Worm (Caenorhabditis elegans) whole organism, young adult: ENCODE measurements around the gene clec-252.
A peak's percentile ranks its signal among the peaks of the same experiment; 100 is the strongest.

Experiments
- C06A6.2 ChIP-seq: fragments of 200-800 bp; sonication (Bioruptor generic); conservative IDR thresholded peaks from 2 replicates; pipeline ENCODE4 v1.3.6; 2022; ENCODE audit warnings: missing genetic modification characterization, missing compliant biosample characterization
- F39B2.1 ChIP-seq: fragments of 200-800 bp; sonication (Bioruptor generic); IDR thresholded peaks from 2 replicates; pipeline ENCODE4 v1.3.6; 2022; ENCODE audit warnings: missing genetic modification reagents, missing genetic modification characterization, missing compliant biosample characterization
- F57A8.1 ChIP-seq: fragments of 200-800 bp; sonication (Bioruptor generic); optimal IDR thresholded peaks from 2 replicates; lab custom pipeline; 2018; ENCODE audit warnings: mild to moderate bottlenecking, missing genetic modification characterization, moderate library complexity, missing compliant biosample characterization
- F57C9.4 ChIP-seq: sonication (generic microtip); optimal IDR thresholded peaks from 2 replicates; lab custom pipeline; 2017; ENCODE audit warnings: mild to moderate bottlenecking, missing genetic modification characterization, missing compliant biosample characterization
- K11D2.4 ChIP-seq: fragments of 200-800 bp; sonication (Bioruptor generic); IDR thresholded peaks from 2 replicates; pipeline ENCODE4 v1.3.6; 2022; ENCODE audit warnings: missing genetic modification reagents, missing genetic modification characterization, missing compliant biosample characterization
- T07F8.4 ChIP-seq: sonication (generic microtip); optimal IDR thresholded peaks from 2 replicates; lab custom pipeline; 2016; ENCODE audit warnings: mild to moderate bottlenecking, missing genetic modification characterization, moderate library complexity, missing compliant biosample characterization
- Y53F4B.3 ChIP-seq: fragments of 200-800 bp; sonication (Bioruptor generic); IDR thresholded peaks from 2 replicates; pipeline ENCODE4 v1.3.6; 2022; ENCODE audit warnings: missing genetic modification reagents, missing genetic modification characterization, missing compliant biosample characterization
- Y56A3A.18 ChIP-seq: fragments of 200-800 bp; sonication (Bioruptor generic); IDR thresholded peaks from 2 replicates; pipeline ENCODE4 v1.3.6; 2022; ENCODE audit warnings: missing genetic modification reagents, missing genetic modification characterization, missing compliant biosample characterization
- Y95B8A.8 ChIP-seq: fragments of 200-800 bp; sonication (Bioruptor generic); IDR thresholded peaks from 2 replicates; pipeline ENCODE4 v1.3.6; 2022; ENCODE audit warnings: missing genetic modification reagents, missing genetic modification characterization, missing compliant biosample characterization
- akir-1 ChIP-seq: fragments of 200-800 bp; sonication (Bioruptor generic); optimal IDR thresholded peaks from 2 replicates; lab custom pipeline; 2018; ENCODE audit warnings: mild to moderate bottlenecking, missing genetic modification characterization, moderate library complexity, missing compliant biosample characterization
- ama-1 ChIP-seq, 3 experiments: fragments of 150-350 bp in 1 of 3; sonication (generic microtip) in 2 of 3; optimal IDR thresholded peaks; 2 replicates each; lab custom pipeline; 2014 to 2018; ENCODE audit warnings: missing biosample characterization in 2 of 3, missing genetic modification characterization in 2 of 3, missing genetic modification reagents in 2 of 3
- aptf-3 ChIP-seq: fragments of 200-800 bp; sonication (Bioruptor generic); IDR thresholded peaks from 2 replicates; pipeline ENCODE4 v1.3.6; 2022; ENCODE audit warnings: missing genetic modification characterization, missing compliant biosample characterization
- bed-1 ChIP-seq: fragments of 200-800 bp; sonication (Bioruptor generic); IDR thresholded peaks from 2 replicates; pipeline ENCODE4 v1.3.6; 2022; ENCODE audit warnings: missing genetic modification reagents, missing genetic modification characterization, missing compliant biosample characterization
- cebp-1 ChIP-seq, 2 experiments: fragments of 200-800 bp in 1 of 2; sonication (Bioruptor generic) in 1 of 2; sonication (generic microtip) in 1 of 2; IDR thresholded peaks in 1 of 2; optimal IDR thresholded peaks in 1 of 2; 2 replicates each; pipeline versions ENCODE4 v1.3.6 to Lab custom; 2017 to 2022; ENCODE audit warnings: missing compliant biosample characterization in 2 of 2, missing genetic modification characterization in 2 of 2, mild to moderate bottlenecking in 1 of 2, missing genetic modification reagents in 1 of 2, moderate library complexity in 1 of 2
- cebp-2 ChIP-seq: fragments of 200-800 bp; sonication (Bioruptor generic); IDR thresholded peaks from 2 replicates; pipeline ENCODE4 v1.3.6; 2022; ENCODE audit warnings: missing genetic modification characterization, missing compliant biosample characterization
- ceh-58 ChIP-seq: fragments of 200-800 bp; sonication (Bioruptor generic); IDR thresholded peaks from 2 replicates; pipeline ENCODE4 v1.3.6; 2022; ENCODE audit warnings: missing genetic modification characterization, missing compliant biosample characterization
- ceh-79 ChIP-seq: sonication (generic microtip); optimal IDR thresholded peaks from 2 replicates; lab custom pipeline; 2017; ENCODE audit warnings: mild to moderate bottlenecking, missing genetic modification characterization, missing compliant biosample characterization
- ceh-91 ChIP-seq: fragments of 200-800 bp; sonication (Bioruptor generic); IDR thresholded peaks from 2 replicates; pipeline ENCODE4 v1.3.6; 2022; ENCODE audit warnings: missing genetic modification reagents, missing genetic modification characterization, missing compliant biosample characterization
- chd-7 ChIP-seq: sonication (generic microtip); optimal IDR thresholded peaks from 2 replicates; lab custom pipeline; 2016; ENCODE audit warnings: mild to moderate bottlenecking, missing genetic modification characterization, moderate library complexity, missing compliant biosample characterization
- die-1 ChIP-seq: sonication (generic microtip); optimal IDR thresholded peaks from 2 replicates; lab custom pipeline; 2016; ENCODE audit warnings: missing genotype, mild to moderate bottlenecking, missing genetic modification characterization, missing compliant biosample characterization
- dpff-1 ChIP-seq: sonication (generic microtip); optimal IDR thresholded peaks from 2 replicates; lab custom pipeline; 2017; ENCODE audit warnings: mild to moderate bottlenecking, missing genetic modification characterization, missing compliant biosample characterization
- egl-44 ChIP-seq: fragments of 200-800 bp; sonication (Bioruptor generic); IDR thresholded peaks from 2 replicates; pipeline ENCODE4 v1.3.6; 2022; ENCODE audit warnings: missing genetic modification reagents, missing genetic modification characterization, missing compliant biosample characterization
- ekl-4 ChIP-seq: fragments of 200-800 bp; sonication (Bioruptor generic); IDR thresholded peaks from 2 replicates; pipeline ENCODE4 v1.3.6; 2022; ENCODE audit warnings: missing genetic modification reagents, missing genetic modification characterization, missing compliant biosample characterization
- hsf-1 ChIP-seq: fragments of 200-800 bp; sonication (Bioruptor generic); IDR thresholded peaks from 2 replicates; pipeline ENCODE4 v1.3.6; 2022; ENCODE audit warnings: missing genetic modification reagents, missing genetic modification characterization, missing compliant biosample characterization
- lin-26 ChIP-seq: fragments of 200-800 bp; sonication (Bioruptor generic); IDR thresholded peaks from 2 replicates; pipeline ENCODE4 v1.3.6; 2022; ENCODE audit warnings: missing genetic modification reagents, missing genetic modification characterization, missing compliant biosample characterization
- lin-35 ChIP-seq, 3 experiments: fragments of 150-350 bp in 2 of 3; sonication (generic microtip) in 1 of 3; optimal IDR thresholded peaks; 2 replicates each; lab custom pipeline; 2014 to 2018; ENCODE audit warnings: missing biosample characterization in 3 of 3, missing genetic modification characterization in 3 of 3, missing genetic modification reagents in 3 of 3
- madf-10 ChIP-seq: sonication (generic microtip); optimal IDR thresholded peaks from 2 replicates; lab custom pipeline; 2016; ENCODE audit warnings: mild to moderate bottlenecking, missing genetic modification characterization, missing compliant biosample characterization
- madf-3 ChIP-seq: fragments of 200-800 bp; sonication (Bioruptor generic); IDR thresholded peaks from 2 replicates; pipeline ENCODE4 v1.3.6; 2022; ENCODE audit warnings: missing genetic modification reagents, missing genetic modification characterization, missing compliant biosample characterization
- nfya-1 ChIP-seq: sonication (generic microtip); optimal IDR thresholded peaks from 2 replicates; lab custom pipeline; 2017; ENCODE audit warnings: antibody characterized with exemption, missing compliant biosample characterization, missing genetic modification characterization, borderline replicate concordance; ENCODE audit not compliant: insufficient read depth
- nfya-2 ChIP-seq: fragments of 200-800 bp; sonication (Bioruptor generic); IDR thresholded peaks from 2 replicates; pipeline ENCODE4 v1.3.6; 2022; ENCODE audit warnings: missing genetic modification reagents, missing genetic modification characterization, missing compliant biosample characterization
- nhr-90 ChIP-seq: sonication (generic microtip); optimal IDR thresholded peaks from 2 replicates; lab custom pipeline; 2016; ENCODE audit warnings: missing genotype, mild to moderate bottlenecking, missing genetic modification characterization, missing compliant biosample characterization
- pha-4 ChIP-seq: fragments of 150-350 bp; sonication (generic microtip); optimal IDR thresholded peaks from 2 replicates; lab custom pipeline; 2014; ENCODE audit warnings: missing biosample characterization, missing genetic modification reagents, missing genetic modification characterization
- sdz-38 ChIP-seq: sonication (generic microtip); optimal IDR thresholded peaks from 2 replicates; lab custom pipeline; 2016; ENCODE audit warnings: missing genotype, missing genetic modification characterization, missing compliant biosample characterization
- sea-2 ChIP-seq: fragments of 200-800 bp; sonication (Bioruptor generic); IDR thresholded peaks from 2 replicates; pipeline ENCODE4 v1.3.6; 2022; ENCODE audit warnings: missing genetic modification characterization, missing compliant biosample characterization
- sptf-2 ChIP-seq: fragments of 200-800 bp; sonication (Bioruptor generic); optimal IDR thresholded peaks from 2 replicates; lab custom pipeline; 2018; ENCODE audit warnings: mild to moderate bottlenecking, missing genetic modification characterization, missing compliant biosample characterization
- tbp1 ChIP-seq: fragments of 200-800 bp; sonication (Bioruptor generic); optimal IDR thresholded peaks from 2 replicates; lab custom pipeline; 2018; ENCODE audit warnings: mild to moderate bottlenecking, missing genetic modification characterization, missing compliant biosample characterization
- unc-62 ChIP-seq: fragments of 150-350 bp; optimal IDR thresholded peaks from 2 replicates; lab custom pipeline; 2014; ENCODE audit warnings: missing biosample characterization, missing genetic modification reagents, missing genetic modification characterization
- zfh-2 ChIP-seq: fragments of 200-800 bp; sonication (Bioruptor generic); conservative IDR thresholded peaks from 2 replicates; pipeline ENCODE4 v1.3.6; 2022; ENCODE audit warnings: missing genetic modification reagents, missing genetic modification characterization, missing compliant biosample characterization
- ztf-6 ChIP-seq: fragments of 200-800 bp; sonication (Bioruptor generic); IDR thresholded peaks from 2 replicates; pipeline ENCODE4 v1.3.6; 2022; ENCODE audit warnings: missing genetic modification reagents, missing genetic modification characterization, missing compliant biosample characterization

clec-252 gene

ce11 chrV:18710045-18710490, 38.6 kb downstream of the clec-252 start (continued):
- TF ChIP-seq C06A6.2 (GFP tag; lab: Robert Waterston, UW) (no peak), madf-3 (GFP tag; lab: Robert Waterston, UW) (no peak), nfya-2 (GFP tag; lab: Robert Waterston, UW) (no peak), chd-7 (tag; lab: Kevin White, UChicago) (no peak), egl-44 (GFP tag; lab: Robert Waterston, UW) (no peak), tbp1 (GFP tag; lab: Kevin White, UChicago) (peak; percentile 70), lin-26 (GFP tag; lab: Robert Waterston, UW) (no peak), ama-1 (optimal IDR thresholded peaks at IDR 0.05; lab: Kevin White, UChicago) (no peak), ama-1 (GFP tag; optimal IDR thresholded peaks at IDR 0.05; lab: Kevin White, UChicago) (no peak), cebp-2 (no peak), K11D2.4 (GFP tag; lab: Robert Waterston, UW) (no peak), F39B2.1 (GFP tag; lab: Robert Waterston, UW) (no peak), sea-2 (GFP tag; lab: Robert Waterston, UW) (no peak)

- TF ChIP-seq unc-62 (GFP tag; lab: Kevin White, UChicago) (no peak), bed-1 (GFP tag; lab: Robert Waterston, UW) (no peak), zfh-2 (GFP tag; lab: Robert Waterston, UW) (peak; percentile 69), F57A8.1 (GFP tag; lab: Kevin White, UChicago) (no peak), cebp-2 (0 out of 2 replicates have a peak, but pooled peaks have one; percentile 7), egl-44 (GFP tag; lab: Robert Waterston, UW) (peak; percentile 23; the same call in 1 of the 2 replicates), aptf-3 (0 out of 2 replicates have a peak, but pooled peaks have one; percentile 65), ceh-91 (GFP tag; lab: Robert Waterston, UW) (no peak), sptf-2 (GFP tag; lab: Kevin White, UChicago) (no peak), ceh-58 (GFP tag; lab: Robert Waterston, UW) (0 out of 2 replicates have a peak, but pooled peaks have one; percentile 86), akir-1 (GFP tag; lab: Kevin White, UChicago) (no peak), sea-2 (GFP tag; lab: Robert Waterston, UW) (no peak), dpff-1 (no peak)
Observed at ce11 chrV:18709203-18709860, 39.3 kb downstream of the clec-252 start, which contains the start of gene Y17D7C.6. Gene Y17D7C.6 (plus strand): TSS chrV:18709810.

- TF ChIP-seq ceh-58 (GFP tag; lab: Robert Waterston, UW) (peak; percentile 59; the same call in 1 of the 2 replicates), ceh-79 (tag; lab: Kevin White, UChicago) (no peak), nfya-1 (peak; percentile 59), nhr-90 (no peak), F57C9.4 (tag; lab: Kevin White, UChicago) (peak; percentile 30)
Observed at ce11 chrV:18708015-18708414, 40.6 kb downstream of the clec-252 start.

ce11 chrV:18706063-18706620, 42.5 kb downstream of the clec-252 start, which contains the start of gene Y17D7C.1:
Gene Y17D7C.1 (plus strand): TSS chrV:18706570.
- TF ChIP-seq chd-7 (tag; lab: Kevin White, UChicago) (no peak), die-1 (tag; lab: Kevin White, UChicago) (no peak), sea-2 (GFP tag; lab: Robert Waterston, UW) (no peak), cebp-2 (no peak), lin-35 (GFP tag; optimal IDR thresholded peaks at IDR 0.05; lab: Kevin White, UChicago) (no peak), K11D2.4 (GFP tag; lab: Robert Waterston, UW) (no peak), nfya-2 (GFP tag; lab: Robert Waterston, UW) (no peak), sdz-38 (tag; lab: Kevin White, UChicago) (no peak), Y95B8A.8 (GFP tag; lab: Robert Waterston, UW) (no peak), hsf-1 (GFP tag; lab: Robert Waterston, UW) (no peak), egl-44 (GFP tag; lab: Robert Waterston, UW) (no peak), madf-10 (tag; lab: Kevin White, UChicago) (no peak), ekl-4 (GFP tag; lab: Robert Waterston, UW) (no peak), ztf-6 (GFP tag; lab: Robert Waterston, UW) (no peak), cebp-1 (GFP tag; IDR thresholded peaks at IDR 0.05; lab: Robert Waterston, UW) (no peak), cebp-1 (tag; optimal IDR thresholded peaks at IDR 0.05; lab: Kevin White, UChicago) (no peak), Y53F4B.3 (GFP tag; lab: Robert Waterston, UW) (no peak), pha-4 (tag; lab: Kevin White, UChicago) (no peak), Y56A3A.18 (GFP tag; lab: Robert Waterston, UW) (no peak), lin-26 (GFP tag; lab: Robert Waterston, UW) (no peak), T07F8.4 (no peak)
